Fruit fly (Drosophila melanogaster): Measurements from ENCODE around the gene Obp18a.

The Obp18a gene

DNA sequence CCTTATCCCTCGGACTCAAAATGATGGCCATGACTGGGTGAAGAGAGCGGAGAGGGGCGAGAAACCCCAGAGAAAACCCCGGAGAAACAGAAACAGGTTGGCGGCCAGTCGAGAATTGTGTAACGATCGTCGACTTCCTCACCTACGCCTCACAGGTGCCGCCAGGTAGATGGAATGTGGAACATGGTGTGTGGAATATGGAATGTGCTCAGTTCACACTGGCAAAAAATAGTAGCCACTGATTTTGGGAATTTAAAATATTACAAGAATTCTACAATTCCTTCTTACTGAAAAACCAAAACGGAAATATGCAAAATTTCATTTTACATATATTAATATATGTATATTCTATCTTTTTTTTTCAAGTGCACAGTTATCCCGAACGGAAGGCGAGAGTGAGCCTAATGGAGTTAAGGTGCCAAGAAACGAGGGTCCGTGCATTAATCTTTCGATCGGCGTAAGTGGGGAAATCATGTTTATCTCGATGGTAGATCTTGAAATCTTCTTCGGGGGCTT lies 20.3 kb upstream of the Obp18a start (continued):
- TF ChIP-seq sens-2 (GFP tag; IDR thresholded peaks at IDR 0.05), result peak; percentile 67
- peak; percentile 55 for TF ChIP-seq corto (GFP tag; optimal IDR thresholded peaks at IDR 0.05)
- TF ChIP-seq Max (GFP tag; optimal IDR thresholded peaks at IDR 0.05), result peak; percentile 64
- peak; percentile 48; the same call in 1 of the 3 replicates for TF ChIP-seq ken (GFP tag; IDR thresholded peaks at IDR 0.05)
- TF ChIP-seq lmd (GFP tag; IDR thresholded peaks at IDR 0.05), result peak; percentile 83
- TF ChIP-seq jumu (GFP tag; optimal IDR thresholded peaks at IDR 0.05), result peak; percentile 37
- 0 out of 2 replicates have a peak, but pooled peaks have one; percentile 44 for TF ChIP-seq CG16779 (GFP tag; IDR thresholded peaks at IDR 0.05)
- peak; percentile 41 for TF ChIP-seq fd64A (GFP tag; optimal IDR thresholded peaks at IDR 0.05)
- peak; percentile 81 for TF ChIP-seq nom (GFP tag; optimal IDR thresholded peaks at IDR 0.05)
- TF ChIP-seq zen (tag; optimal IDR thresholded peaks at IDR 0.05), result peak; percentile 95
- peak; percentile 48 for TF ChIP-seq Deaf1 (tag; optimal IDR thresholded peaks at IDR 0.05)
- TF ChIP-seq CG6765 (GFP tag; optimal IDR thresholded peaks at IDR 0.05), result no peak
- TF ChIP-seq eyg (GFP tag; optimal IDR thresholded peaks at IDR 0.05), result no peak
- peak; percentile 60 for TF ChIP-seq CG9437 (GFP tag; optimal IDR thresholded peaks at IDR 0.05)
- peak; percentile 78 for TF ChIP-seq CG9932 (GFP tag; IDR thresholded peaks at IDR 0.05)
- TF ChIP-seq so (GFP tag; IDR thresholded peaks at IDR 0.05), result peak; percentile 61; the same call in 2 of the 3 replicates
- peak; percentile 51; the same call in 1 of the 3 replicates for TF ChIP-seq Optix (GFP tag; IDR thresholded peaks at IDR 0.05)
- TF ChIP-seq CG11085 (GFP tag; IDR thresholded peaks at IDR 0.05), result peak; percentile 60
- peak; percentile 46 for TF ChIP-seq Mad (GFP tag; optimal IDR thresholded peaks at IDR 0.05)
- peak; percentile 43 for TF ChIP-seq cato (GFP tag; optimal IDR thresholded peaks at IDR 0.05; ENCODE audit: borderline replicate concordance)
- no peak for TF ChIP-seq Opbp (GFP tag; IDR thresholded peaks at IDR 0.05; ENCODE audit: partially characterized antibody)
- no peak for TF ChIP-seq CG10565 (GFP tag; optimal IDR thresholded peaks at IDR 0.05)
- TF ChIP-seq org-1 (GFP tag; optimal IDR thresholded peaks at IDR 0.05), result peak; percentile 68
- peak in 1 of 3 experiments; percentile 85 for TF ChIP-seq Stat92E (GFP tag; optimal IDR thresholded peaks at IDR 0.05)
- TF ChIP-seq fd96Cb (tag; optimal IDR thresholded peaks at IDR 0.05), result peak; percentile 81
- TF ChIP-seq Chrac-16 (GFP tag; optimal IDR thresholded peaks at IDR 0.05), result peak; percentile 85
- peak; percentile 39 for TF ChIP-seq CG7987 (GFP tag; optimal IDR thresholded peaks at IDR 0.05)
- TF ChIP-seq fru (optimal IDR thresholded peaks at IDR 0.05), result no peak
- peak; percentile 33 for TF ChIP-seq Nf-YC (tag; optimal IDR thresholded peaks at IDR 0.05)
- peak; percentile 85 for TF ChIP-seq CG2678 (tag; optimal IDR thresholded peaks at IDR 0.05)
- TF ChIP-seq HLH3B (GFP tag; IDR thresholded peaks at IDR 0.05), result peak; percentile 73
- TF ChIP-seq Nf-YB (GFP tag; optimal IDR thresholded peaks at IDR 0.05), result peak; percentile 74
- TF ChIP-seq Sox100B (GFP tag; optimal IDR thresholded peaks at IDR 0.05), result peak; percentile 75

DNA sequence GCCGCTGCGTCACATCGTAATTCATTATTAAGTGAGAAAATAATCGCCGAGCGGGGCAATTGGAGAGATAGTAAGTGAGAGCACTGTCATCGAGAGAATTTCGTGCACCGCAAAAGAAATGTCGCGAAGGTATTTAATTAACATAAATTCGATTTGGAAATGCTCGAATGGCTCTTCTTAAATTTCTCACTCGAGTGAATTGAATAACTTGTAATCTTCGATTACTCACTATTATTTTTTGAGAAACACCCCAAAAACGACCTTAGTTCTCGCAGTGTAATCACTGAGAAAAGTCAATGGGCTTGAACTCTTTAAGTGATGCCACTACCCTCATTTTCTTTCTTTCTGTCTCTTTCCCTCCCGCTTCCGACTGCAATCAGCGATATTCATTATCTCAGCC lies 19.3 kb upstream of the Obp18a start:
- peak; percentile 84 for TF ChIP-seq CG18764 (GFP tag; optimal IDR thresholded peaks at IDR 0.05)
- peak; percentile 93 for TF ChIP-seq otp (GFP tag; IDR thresholded peaks at IDR 0.05)
- peak; percentile 85 for TF ChIP-seq CG13624 (GFP tag; optimal IDR thresholded peaks at IDR 0.05)
- peak; percentile 55; the same call in 1 of the 3 replicates for TF ChIP-seq CG14050 (GFP tag; IDR thresholded peaks at IDR 0.05)
- TF ChIP-seq ftz-f1 (GFP tag; optimal IDR thresholded peaks at IDR 0.05), result no peak
- peak; percentile 92 for TF ChIP-seq ara (GFP tag; IDR thresholded peaks at IDR 0.05)
- peak; percentile 67 for TF ChIP-seq CG17186 (GFP tag; optimal IDR thresholded peaks at IDR 0.05)
- no peak for TF ChIP-seq HLHmδ (GFP tag; optimal IDR thresholded peaks at IDR 0.05)
- peak; percentile 64; the same call in 1 of the 2 replicates for TF ChIP-seq CG3847 (GFP tag; IDR thresholded peaks at IDR 0.05)
- TF ChIP-seq CG12219 (GFP tag; optimal IDR thresholded peaks at IDR 0.05), result peak; percentile 85
- peak; percentile 71 for TF ChIP-seq Ptx1 (GFP tag; IDR thresholded peaks at IDR 0.05)
- TF ChIP-seq jumu (GFP tag; optimal IDR thresholded peaks at IDR 0.05), result peak; percentile 89
- no peak for TF ChIP-seq amos (GFP tag; IDR thresholded peaks at IDR 0.05; ENCODE audit: partially characterized antibody)
- TF ChIP-seq ac (GFP tag; optimal IDR thresholded peaks at IDR 0.05), result peak; percentile 83
- TF ChIP-seq ham (GFP tag; IDR thresholded peaks at IDR 0.05), result no peak
- TF ChIP-seq CG5245 (GFP tag; optimal IDR thresholded peaks at IDR 0.05), result peak; percentile 91
- TF ChIP-seq insv (GFP tag; optimal IDR thresholded peaks at IDR 0.05), result no peak
- TF ChIP-seq CG11560 (tag; IDR thresholded peaks at IDR 0.05), result 0 out of 3 replicates have a peak, but pooled peaks have one; percentile 41
- TF ChIP-seq psq (GFP tag; optimal IDR thresholded peaks at IDR 0.05), result peak; percentile 57
- no peak for TF ChIP-seq pzg (GFP tag; optimal IDR thresholded peaks at IDR 0.05)
